Worm (Caenorhabditis elegans) whole organism, early embryonic: Measurements from ENCODE around the gene Y58A7A.4.

ENCODE experiments used
- ama-1 ChIP-seq: fragments of 150-350 bp; optimal IDR thresholded peaks from 2 replicates; lab custom pipeline; 2014
- ceh-13 ChIP-seq: fragments of 200-800 bp; sonication (Bioruptor generic); optimal IDR thresholded peaks from 2 replicates; lab custom pipeline; 2018; ENCODE audit warnings: mild to moderate bottlenecking, missing genetic modification characterization, missing compliant biosample characterization
- ceh-36 ChIP-seq: sonication (generic microtip); optimal IDR thresholded peaks from 2 replicates; lab custom pipeline; 2016; ENCODE audit warnings: missing genetic modification characterization, inconsistent platforms, missing compliant biosample characterization
- flt-1 ChIP-seq: fragments of 200-800 bp; sonication (Bioruptor generic); IDR thresholded peaks from 2 replicates; pipeline ENCODE4 v1.3.6; 2022; ENCODE audit warnings: missing genetic modification characterization, missing compliant biosample characterization
- hmbx-1 ChIP-seq: sonication (generic microtip); optimal IDR thresholded peaks from 2 replicates; lab custom pipeline; 2016; ENCODE audit warnings: mild to moderate bottlenecking, missing genetic modification characterization, missing compliant biosample characterization
- sea-1 ChIP-seq: fragments of 200-800 bp; sonication (Bioruptor generic); conservative IDR thresholded peaks from 2 replicates; pipeline ENCODE4 v1.3.6; 2022; ENCODE audit warnings: missing genetic modification characterization, missing compliant biosample characterization
- tbx-11 ChIP-seq: fragments of 200-800 bp; sonication (Bioruptor generic); IDR thresholded peaks from 2 replicates; pipeline ENCODE4 v1.3.6; 2022; ENCODE audit warnings: missing genetic modification characterization, missing compliant biosample characterization
- tbx-37 ChIP-seq: fragments of 200-800 bp; sonication (Bioruptor generic); conservative IDR thresholded peaks from 2 replicates; pipeline ENCODE4 v1.3.6; 2022; ENCODE audit warnings: missing genetic modification reagents, missing genetic modification characterization, missing compliant biosample characterization

DNA sequence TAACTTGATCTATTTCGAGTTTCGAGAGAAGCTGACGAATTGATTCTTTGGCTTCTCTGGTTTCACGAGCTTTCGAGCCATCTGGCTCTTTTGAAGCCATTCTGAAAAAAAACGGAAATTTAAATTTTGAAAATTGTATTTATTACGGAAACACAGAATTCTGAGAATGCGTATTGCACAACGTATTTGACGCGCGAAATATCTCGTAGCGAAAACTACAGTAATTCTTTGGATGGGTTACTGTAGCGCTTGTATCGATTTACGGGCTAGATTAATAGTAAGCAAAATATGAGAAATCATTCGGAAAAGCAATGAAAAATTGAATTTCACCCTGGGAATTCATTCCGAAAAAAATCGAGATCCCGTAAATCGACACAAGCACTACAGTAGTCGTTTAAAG is 28.8 kb upstream of the Y58A7A.4 start, which contains the start of gene C04F5.8:
- TF ChIP-seq flt-1 (GFP tag; lab: Robert Waterston, UW), result no peak
- TF ChIP-seq hmbx-1 (tag; lab: Kevin White, UChicago), result no peak
- no peak for TF ChIP-seq ceh-13 (GFP tag; lab: Kevin White, UChicago)
- no peak for TF ChIP-seq tbx-37 (GFP tag; lab: Robert Waterston, UW)
- no peak for TF ChIP-seq ama-1
- TF ChIP-seq tbx-11 (GFP tag; lab: Robert Waterston, UW), result no peak
- TF ChIP-seq sea-1 (GFP tag; lab: Robert Waterston, UW), result no peak
- TF ChIP-seq ceh-36 (tag; lab: Kevin White, UChicago), result no peak
